Worm (Caenorhabditis elegans) whole organism, L4/young adult: ENCODE results near the gene F32D8.12.
A peak's percentile ranks its signal among the peaks of the same experiment; 100 is the strongest.

Experiments used
- W03F9.2 ChIP-seq: fragments of 150-350 bp; optimal IDR thresholded peaks from 2 replicates; lab custom pipeline; 2014; ENCODE audit warnings: missing biosample characterization, missing genetic modification characterization
- dao-5 ChIP-seq: sonication (generic microtip); optimal IDR thresholded peaks from 2 replicates; lab custom pipeline; 2016; ENCODE audit warnings: missing genotype, missing genetic modification characterization, moderate library complexity, missing compliant biosample characterization
- him-1 ChIP-seq: sonication (generic microtip); optimal IDR thresholded peaks from 2 replicates; lab custom pipeline; 2016; ENCODE audit warnings: missing genotype, missing genetic modification reagents, missing genetic modification characterization, missing compliant biosample characterization

Gene F32D8.12

ce11 chrV:10909959-10910358 is 19.1 kb upstream of the F32D8.12 start:
- TF ChIP-seq him-1 (tag; lab: Kevin White, UChicago) (no peak), dao-5 (tag; lab: Kevin White, UChicago) (no peak), W03F9.2 (tag; lab: Kevin White, UChicago) (no peak)

ce11 chrV:10909071-10909470 is 18.2 kb upstream of the F32D8.12 start, which contains the start of gene zzz-1:
zzz-1 (minus strand) TSS chrV:10909171.
- TF ChIP-seq W03F9.2 (tag; lab: Kevin White, UChicago) (no peak), him-1 (tag; lab: Kevin White, UChicago) (no peak), dao-5 (tag; lab: Kevin White, UChicago) (no peak)

- TF ChIP-seq dao-5 (tag; lab: Kevin White, UChicago) (no peak), him-1 (tag; lab: Kevin White, UChicago) (no peak), W03F9.2 (tag; lab: Kevin White, UChicago) (no peak)
These were observed 14.0 kb upstream of the F32D8.12 start for ce11 chrV:10904795-10905194.

- TF ChIP-seq W03F9.2 (tag; lab: Kevin White, UChicago) (no peak), dao-5 (tag; lab: Kevin White, UChicago) (no peak), him-1 (tag; lab: Kevin White, UChicago) (no peak)
These were observed 12.9 kb upstream of the F32D8.12 start, which contains the start of gene F32D8.15 for ce11 chrV:10903748-10904147. F32D8.15 (plus strand) TSS chrV:10904048.

ce11 chrV:10902682-10903081 is 11.9 kb upstream of the F32D8.12 start, which contains the start of gene F32D8.8:
F32D8.8 (minus strand) TSS chrV:10902782.
- TF ChIP-seq him-1 (tag; lab: Kevin White, UChicago) (no peak), W03F9.2 (tag; lab: Kevin White, UChicago) (no peak), dao-5 (tag; lab: Kevin White, UChicago) (no peak)

ce11 chrV:10901125-10901524 is 10.3 kb upstream of the F32D8.12 start, which contains the start of gene spp-16:
spp-16 (minus strand) TSS chrV:10901303.
- TF ChIP-seq him-1 (tag; lab: Kevin White, UChicago) (no peak), dao-5 (tag; lab: Kevin White, UChicago) (no peak), W03F9.2 (tag; lab: Kevin White, UChicago) (no peak)

ce11 chrV:10898629-10899028 is 7.8 kb upstream of the F32D8.12 start:
- TF ChIP-seq W03F9.2 (tag; lab: Kevin White, UChicago) (no peak), him-1 (tag; lab: Kevin White, UChicago) (no peak), dao-5 (tag; lab: Kevin White, UChicago) (no peak)

- TF ChIP-seq him-1 (tag; lab: Kevin White, UChicago) (no peak), dao-5 (tag; lab: Kevin White, UChicago) (no peak), W03F9.2 (tag; lab: Kevin White, UChicago) (no peak)
These were observed 7.3 kb upstream of the F32D8.12 start, which contains the start of gene F32D8.7 for ce11 chrV:10898107-10898506. F32D8.7 (plus strand) TSS chrV:10898435.

- TF ChIP-seq dao-5 (tag; lab: Kevin White, UChicago) (peak; percentile 43), W03F9.2 (tag; lab: Kevin White, UChicago) (peak; percentile 97), him-1 (tag; lab: Kevin White, UChicago) (peak; percentile 97)
These were observed 6.3 kb upstream of the F32D8.12 start for ce11 chrV:10897172-10897571.

ce11 chrV:10897106-10897171 is 6.1 kb upstream of the F32D8.12 start, which contains the start of gene sec-61.G:
sec-61.G (minus strand) TSS chrV:10897143.
- TF ChIP-seq him-1 (tag; lab: Kevin White, UChicago) (no peak), dao-5 (tag; lab: Kevin White, UChicago) (no peak), W03F9.2 (tag; lab: Kevin White, UChicago) (no peak)

- no peak for TF ChIP-seq him-1 (tag; lab: Kevin White, UChicago)
- TF ChIP-seq dao-5 (tag; lab: Kevin White, UChicago), result no peak
- no peak for TF ChIP-seq W03F9.2 (tag; lab: Kevin White, UChicago)
These were observed 5.9 kb upstream of the F32D8.12 start for ce11 chrV:10896706-10897105.

ce11 chrV:10896295-10896694 is 5.5 kb upstream of the F32D8.12 start, which contains the start of gene F32D8.13:
F32D8.13 (minus strand) TSS chrV:10896543.
- no peak for TF ChIP-seq W03F9.2 (tag; lab: Kevin White, UChicago)
- no peak for TF ChIP-seq dao-5 (tag; lab: Kevin White, UChicago)
- TF ChIP-seq him-1 (tag; lab: Kevin White, UChicago), result no peak

ce11 chrV:10894601-10895000 is 3.8 kb upstream of the F32D8.12 start, which contains the start of the genes F32D8.14 and F32D8.5:
F32D8.14 (minus strand) TSS chrV:10894788.
F32D8.5 (plus strand) TSS chrV:10894800.
- TF ChIP-seq W03F9.2 (tag; lab: Kevin White, UChicago) (peak; percentile 92), him-1 (tag; lab: Kevin White, UChicago) (peak; percentile 33), dao-5 (tag; lab: Kevin White, UChicago) (no peak)

- no peak for TF ChIP-seq W03F9.2 (tag; lab: Kevin White, UChicago)
- TF ChIP-seq dao-5 (tag; lab: Kevin White, UChicago), result no peak
- TF ChIP-seq him-1 (tag; lab: Kevin White, UChicago), result no peak
These were observed 2.8 kb upstream of the F32D8.12 start, which contains the start of gene F32D8.4 for ce11 chrV:10893510-10894128. F32D8.4 (minus strand) TSS chrV:10893560.
